Fruit fly (Drosophila melanogaster) whole organism, embryonic: ENCODE data around the gene gammaCOP.

Experiments used
- ATbp ChIP-seq: fragments of 200-800 bp; sonication (Bioruptor generic); optimal IDR thresholded peaks from 2 replicates; lab custom pipeline; 2017; ENCODE audit warnings: missing biosample characterization, mild to moderate bottlenecking, missing genetic modification characterization, missing genetic modification reagents
- C15 ChIP-seq: fragments of 200-800 bp; sonication (Bioruptor generic); IDR thresholded peaks from 3 replicates; pipeline ENCODE4 v1.3.6; 2022; ENCODE audit warnings: missing biosample characterization, missing genetic modification characterization
- CG10543 ChIP-seq: fragments of 200-800 bp; sonication (Bioruptor generic); optimal IDR thresholded peaks from 3 replicates; lab custom pipeline; 2017; ENCODE audit warnings: missing biosample characterization, mild to moderate bottlenecking, missing genetic modification characterization, moderate library complexity
- CG11247 ChIP-seq: fragments of 200-800 bp; sonication (Bioruptor generic); IDR thresholded peaks from 2 replicates; pipeline ENCODE4 v1.3.6; 2022; ENCODE audit warnings: missing biosample characterization, missing genetic modification characterization
- CG11398 ChIP-seq: fragments of 200-800 bp; sonication (Bioruptor generic); optimal IDR thresholded peaks from 2 replicates; lab custom pipeline; 2016; ENCODE audit warnings: missing biosample characterization, missing genetic modification characterization
- CG11723 ChIP-seq: fragments of 200-800 bp; sonication (Bioruptor generic); optimal IDR thresholded peaks from 2 replicates; lab custom pipeline; 2017; ENCODE audit warnings: missing biosample characterization, mild to moderate bottlenecking, missing genetic modification characterization
- CG12104 ChIP-seq: fragments of 200-800 bp; sonication (Bioruptor generic); optimal IDR thresholded peaks from 3 replicates; lab custom pipeline; 2016; ENCODE audit warnings: missing biosample characterization, missing genetic modification characterization
- CG12236 ChIP-seq: fragments of 200-800 bp; sonication (Bioruptor generic); optimal IDR thresholded peaks from 2 replicates; lab custom pipeline; 2016; ENCODE audit warnings: missing biosample characterization, missing genetic modification characterization
- CG12659 ChIP-seq: fragments of 200-800 bp; sonication (Bioruptor generic); optimal IDR thresholded peaks from 3 replicates; lab custom pipeline; 2017; ENCODE audit warnings: mild to moderate bottlenecking, missing biosample characterization, missing genetic modification reagents, missing genetic modification characterization
- CG13287 ChIP-seq: fragments of 200-800 bp; sonication (Bioruptor generic); IDR thresholded peaks from 2 replicates; pipeline ENCODE4 v1.3.6; 2022; ENCODE audit warnings: missing biosample characterization, missing genetic modification characterization; ENCODE audit not compliant: partially characterized antibody
- CG13775 ChIP-seq: fragments of 200-800 bp; sonication (Bioruptor generic); optimal IDR thresholded peaks from 3 replicates; lab custom pipeline; 2017; ENCODE audit warnings: missing biosample characterization, mild to moderate bottlenecking, missing genetic modification characterization
- CG13894 ChIP-seq: fragments of 200-800 bp; sonication (Bioruptor generic); optimal IDR thresholded peaks from 3 replicates; lab custom pipeline; 2018; ENCODE audit warnings: missing biosample characterization, mild to moderate bottlenecking, missing genetic modification characterization, moderate library complexity
- CG14050 ChIP-seq: fragments of 200-800 bp; sonication (Bioruptor generic); IDR thresholded peaks from 3 replicates; pipeline ENCODE4 v1.3.6; 2022; ENCODE audit warnings: missing biosample characterization, missing genetic modification characterization
- CG15696 ChIP-seq: fragments of 200-800 bp; sonication (Bioruptor generic); optimal IDR thresholded peaks from 2 replicates; lab custom pipeline; 2019; ENCODE audit warnings: missing biosample characterization, mild to moderate bottlenecking, missing genetic modification characterization, moderate library complexity
- CG16813 ChIP-seq: fragments of 200-800 bp; sonication (Bioruptor generic); IDR thresholded peaks from 3 replicates; pipeline ENCODE4 v1.3.6; 2022; ENCODE audit warnings: missing biosample characterization, missing genetic modification characterization; ENCODE audit not compliant: partially characterized antibody
- CG17361 ChIP-seq: fragments of 200-800 bp; sonication (Bioruptor generic); IDR thresholded peaks from 3 replicates; pipeline ENCODE4 v1.3.6; 2022; ENCODE audit warnings: missing biosample characterization, missing genetic modification characterization
- CG17612 ChIP-seq: fragments of 200-800 bp; sonication (Bioruptor generic); IDR thresholded peaks from 2 replicates; pipeline ENCODE4 v1.3.6; 2022; ENCODE audit warnings: missing biosample characterization, missing genetic modification characterization
- CG18599 ChIP-seq: fragments of 200-800 bp; sonication (Bioruptor generic); optimal IDR thresholded peaks from 3 replicates; lab custom pipeline; 2017; ENCODE audit warnings: missing biosample characterization, missing genetic modification characterization, mild to moderate bottlenecking, moderate library complexity, missing genetic modification reagents
- CG2875 ChIP-seq: fragments of 200-800 bp; sonication (Bioruptor generic); optimal IDR thresholded peaks from 2 replicates; lab custom pipeline; 2017; ENCODE audit warnings: missing biosample characterization, mild to moderate bottlenecking, missing genetic modification characterization, missing genetic modification reagents
- CG43689 ChIP-seq: fragments of 200-800 bp; sonication (Bioruptor generic); IDR thresholded peaks from 2 replicates; pipeline ENCODE4 v1.3.6; 2022; ENCODE audit warnings: missing biosample characterization, missing genetic modification characterization
- CG6175 ChIP-seq: fragments of 200-800 bp; sonication (Bioruptor generic); IDR thresholded peaks from 3 replicates; pipeline ENCODE4 v1.3.6; 2022; ENCODE audit warnings: missing biosample characterization, missing genetic modification characterization
- CG8089 ChIP-seq: fragments of 200-800 bp; sonication (Bioruptor generic); optimal IDR thresholded peaks from 3 replicates; lab custom pipeline; 2016; ENCODE audit warnings: missing biosample characterization, missing genetic modification characterization
- CG8924 ChIP-seq: fragments of 200-800 bp; optimal IDR thresholded peaks from 3 replicates; lab custom pipeline; 2019; ENCODE audit warnings: missing biosample characterization, mild to moderate bottlenecking, missing genetic modification characterization, moderate library complexity
- CG9932 ChIP-seq: fragments of 200-800 bp; sonication (Bioruptor generic); IDR thresholded peaks from 2 replicates; pipeline ENCODE4 v1.3.6; 2022; ENCODE audit warnings: missing biosample characterization, missing genetic modification characterization
- Hand ChIP-seq: fragments of 200-800 bp; sonication (Bioruptor generic); optimal IDR thresholded peaks from 2 replicates; lab custom pipeline; 2017; ENCODE audit warnings: mild to moderate bottlenecking, missing biosample characterization, missing genetic modification reagents, missing genetic modification characterization
- Kr ChIP-seq: fragments of 200-800 bp; sonication (Bioruptor generic); optimal IDR thresholded peaks from 2 replicates; lab custom pipeline; 2017; ENCODE audit warnings: missing biosample characterization, mild to moderate bottlenecking, missing genetic modification characterization
- Mad ChIP-seq: fragments of 200-800 bp; sonication (Bioruptor generic); optimal IDR thresholded peaks from 2 replicates; lab custom pipeline; 2016; ENCODE audit warnings: missing biosample characterization, missing genetic modification characterization
- NC2α ChIP-seq: fragments of 200-800 bp; sonication (Bioruptor generic); optimal IDR thresholded peaks from 2 replicates; lab custom pipeline; 2016; ENCODE audit warnings: missing biosample characterization, missing genetic modification characterization
- Ptx1 ChIP-seq: fragments of 200-800 bp; sonication (Bioruptor generic); IDR thresholded peaks from 2 replicates; pipeline ENCODE4 v1.3.6; 2022; ENCODE audit warnings: missing biosample characterization, missing genetic modification characterization
- Rfx ChIP-seq: fragments of 200-800 bp; sonication (Bioruptor generic); IDR thresholded peaks from 2 replicates; pipeline ENCODE4 v1.3.6; 2022; ENCODE audit warnings: missing biosample characterization, missing genetic modification characterization
- Sox102F ChIP-seq: fragments of 200-800 bp; sonication (Bioruptor generic); optimal IDR thresholded peaks from 2 replicates; lab custom pipeline; 2018; ENCODE audit warnings: missing biosample characterization, mild to moderate bottlenecking, missing genetic modification characterization, moderate library complexity
- abd-A ChIP-seq: fragments of 200-800 bp; sonication (Bioruptor generic); optimal IDR thresholded peaks from 3 replicates; lab custom pipeline; 2019; ENCODE audit warnings: missing biosample characterization, mild to moderate bottlenecking, missing genetic modification characterization, moderate library complexity
- dmrt11E ChIP-seq: fragments of 200-800 bp; sonication (Bioruptor generic); optimal IDR thresholded peaks from 3 replicates; lab custom pipeline; 2018; ENCODE audit warnings: missing biosample characterization, mild to moderate bottlenecking, missing genetic modification characterization, moderate library complexity
- dmrt99B ChIP-seq: fragments of 200-800 bp; sonication (Bioruptor generic); optimal IDR thresholded peaks from 2 replicates; lab custom pipeline; 2018; ENCODE audit warnings: missing biosample characterization, mild to moderate bottlenecking, missing genetic modification characterization, moderate library complexity
- esg ChIP-seq: fragments of 200-800 bp; sonication (Bioruptor generic); conservative IDR thresholded peaks from 2 replicates; pipeline ENCODE4 v1.3.6; 2022; ENCODE audit warnings: missing biosample characterization, missing genetic modification characterization
- fd96Cb ChIP-seq: fragments of 200-800 bp; sonication (Bioruptor generic); optimal IDR thresholded peaks from 2 replicates; lab custom pipeline; 2018; ENCODE audit warnings: missing biosample characterization, mild to moderate bottlenecking, missing genetic modification characterization, moderate library complexity
- gro ChIP-seq: fragments of 200-800 bp; sonication (Bioruptor generic); optimal IDR thresholded peaks from 2 replicates; lab custom pipeline; 2016; ENCODE audit warnings: missing biosample characterization, missing genetic modification characterization
- kah ChIP-seq: fragments of 200-800 bp; sonication (Bioruptor generic); optimal IDR thresholded peaks from 2 replicates; lab custom pipeline; 2018; ENCODE audit warnings: missing biosample characterization, mild to moderate bottlenecking, missing genetic modification characterization
- lab ChIP-seq: fragments of 200-800 bp; sonication (Bioruptor generic); optimal IDR thresholded peaks from 3 replicates; lab custom pipeline; 2017; ENCODE audit warnings: missing biosample characterization, missing genetic modification characterization, mild to moderate bottlenecking, moderate library complexity, missing genetic modification reagents
- maf-S ChIP-seq: fragments of 200-800 bp; sonication (Bioruptor generic); optimal IDR thresholded peaks from 2 replicates; lab custom pipeline; 2016; ENCODE audit warnings: missing biosample characterization, missing genetic modification characterization
- odd ChIP-seq: fragments of 200-800 bp; sonication (Bioruptor generic); optimal IDR thresholded peaks from 2 replicates; lab custom pipeline; 2017; ENCODE audit warnings: missing biosample characterization, mild to moderate bottlenecking, missing genetic modification characterization
- sens ChIP-seq: fragments of 200-800 bp; sonication (Bioruptor generic); peaks from one replicate; lab custom pipeline; 2016; ENCODE audit warnings: missing biosample characterization, missing genetic modification characterization
- sisA ChIP-seq: fragments of 200-800 bp; sonication (Bioruptor generic); IDR thresholded peaks from 2 replicates; pipeline ENCODE4 v1.3.6; 2022; ENCODE audit warnings: missing biosample characterization, missing genetic modification characterization
- stc ChIP-seq: fragments of 200-800 bp; sonication (Bioruptor generic); IDR thresholded peaks from 2 replicates; pipeline ENCODE4 v1.3.6; 2022; ENCODE audit warnings: missing biosample characterization, missing genetic modification characterization
- tgo ChIP-seq: fragments of 200-800 bp; sonication (Bioruptor generic); IDR thresholded peaks from 3 replicates; pipeline ENCODE4 v1.3.6; 2022; ENCODE audit warnings: missing biosample characterization, missing genetic modification characterization
- ttk ChIP-seq: fragments of 200-800 bp; sonication (Bioruptor generic); IDR thresholded peaks from 2 replicates; pipeline ENCODE4 v2.1.2; 2022; ENCODE audit warnings: missing biosample characterization, missing genetic modification characterization
- tx ChIP-seq: fragments of 200-800 bp; sonication (Bioruptor generic); optimal IDR thresholded peaks from 2 replicates; lab custom pipeline; 2016; ENCODE audit warnings: missing biosample characterization, missing genetic modification characterization

The gammaCOP gene

dm6 chr3R:31608030-31608429 is 36.1 kb downstream of the gammaCOP start (continued):
- TF ChIP-seq CG43689 (GFP tag; lab: Robert Waterston, UW) = no peak
- TF ChIP-seq stc = no peak
- peak; percentile 21 for TF ChIP-seq CG12104
- peak; percentile 39 for TF ChIP-seq abd-A (tag; lab: Kevin White, UChicago)
- TF ChIP-seq kah = no peak
- no peak for TF ChIP-seq tgo
- no peak for TF ChIP-seq CG17612 (GFP tag; lab: Robert Waterston, UW)
- TF ChIP-seq Rfx (GFP tag; lab: Robert Waterston, UW) = no peak
- TF ChIP-seq CG11398 (GFP tag; lab: Kevin White, UChicago) = no peak
- no peak for TF ChIP-seq Hand (GFP tag; lab: Kevin White, UChicago)
- no peak for TF ChIP-seq CG14050 (GFP tag; lab: Robert Waterston, UW)
- TF ChIP-seq CG13894 (tag; lab: Kevin White, UChicago) = peak; percentile 20
- no peak for TF ChIP-seq CG13287 (GFP tag; lab: Robert Waterston, UW)
- TF ChIP-seq CG17361 (GFP tag; lab: Robert Waterston, UW) = no peak
- no peak for TF ChIP-seq dmrt99B (tag; lab: Kevin White, UChicago)
- TF ChIP-seq esg (GFP tag; lab: Robert Waterston, UW) = no peak
- TF ChIP-seq NC2α (GFP tag; lab: Kevin White, UChicago) = no peak
- TF ChIP-seq Ptx1 (GFP tag; lab: Robert Waterston, UW) = no peak
- TF ChIP-seq CG18599 (GFP tag; lab: Kevin White, UChicago) = peak; percentile 32
- TF ChIP-seq CG10543 (GFP tag; lab: Kevin White, UChicago) = no peak
- peak; percentile 2 for TF ChIP-seq gro
- TF ChIP-seq Sox102F (GFP tag; lab: Kevin White, UChicago) = no peak
- TF ChIP-seq CG12236 (GFP tag; lab: Kevin White, UChicago) = no peak
- peak; percentile 35 for TF ChIP-seq sens (GFP tag; lab: Kevin White, UChicago)
- no peak for TF ChIP-seq sisA (GFP tag; lab: Robert Waterston, UW)
- peak; percentile 43 for TF ChIP-seq Kr (GFP tag; lab: Kevin White, UChicago)
- no peak for TF ChIP-seq CG6175 (GFP tag; lab: Robert Waterston, UW)
- no peak for TF ChIP-seq CG16813
- no peak for TF ChIP-seq CG9932 (GFP tag; lab: Robert Waterston, UW)
- TF ChIP-seq ATbp (GFP tag; lab: Kevin White, UChicago) = peak; percentile 45
- TF ChIP-seq CG8089 (GFP tag; lab: Kevin White, UChicago) = no peak
- TF ChIP-seq Mad (GFP tag; lab: Kevin White, UChicago) = no peak
- TF ChIP-seq CG15696 (tag; lab: Kevin White, UChicago) = peak; percentile 18
- no peak for TF ChIP-seq fd96Cb (tag; lab: Kevin White, UChicago)
- no peak for TF ChIP-seq maf-S (GFP tag; lab: Kevin White, UChicago)
- no peak for TF ChIP-seq odd
- no peak for TF ChIP-seq lab (GFP tag; lab: Kevin White, UChicago)
- no peak for TF ChIP-seq tx (GFP tag; lab: Kevin White, UChicago)
- TF ChIP-seq CG12659 (GFP tag; lab: Kevin White, UChicago) = no peak
- TF ChIP-seq CG8924 (tag; lab: Kevin White, UChicago) = no peak
- TF ChIP-seq CG11247 (GFP tag; lab: Robert Waterston, UW) = no peak
- TF ChIP-seq CG13775 (GFP tag; lab: Kevin White, UChicago) = peak; percentile 9
- TF ChIP-seq ttk = no peak
- no peak for TF ChIP-seq dmrt11E (tag; lab: Kevin White, UChicago)
- peak; percentile 9 for TF ChIP-seq CG11723
- no peak for TF ChIP-seq CG2875
- no peak for TF ChIP-seq C15
